Worm (Caenorhabditis elegans): Measurements from ENCODE around the gene C33A12.3.

The C33A12.3 gene

DNA sequence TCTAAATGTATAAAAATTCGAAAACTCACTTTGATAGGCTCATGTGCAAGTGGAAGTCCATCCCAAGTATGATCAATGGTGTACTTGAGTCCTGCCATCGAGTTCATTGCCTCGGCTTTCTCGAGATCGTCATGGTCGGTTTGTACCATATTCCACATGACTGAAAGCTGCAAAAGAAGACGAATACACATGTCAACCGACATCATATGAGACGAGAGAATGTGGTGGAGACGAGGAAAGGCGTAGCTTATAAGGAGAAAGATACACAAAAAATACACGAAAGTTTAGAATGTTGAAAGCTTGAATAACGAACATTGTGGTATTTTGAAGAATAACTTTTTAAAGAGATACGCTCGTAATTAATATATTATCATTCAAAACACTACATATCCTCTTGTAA, at the start of gene C33A12.3:
TSS of gene C33A12.3 (minus strand) at position 167 of the 400 bp plus-strand sequence.
- TF ChIP-seq ama-1 (optimal IDR thresholded peaks at IDR 0.05) = no peak
- no peak for TF ChIP-seq pha-2 (tag; optimal IDR thresholded peaks at IDR 0.05)
- TF ChIP-seq ceh-45 (GFP tag; IDR thresholded peaks at IDR 0.05) = no peak
- no peak for TF ChIP-seq sdc-2 (tag; optimal IDR thresholded peaks at IDR 0.05)
- no peak for TF ChIP-seq unc-86 (tag; optimal IDR thresholded peaks at IDR 0.05)
- TF ChIP-seq rnt-1 (tag; optimal IDR thresholded peaks at IDR 0.05) = no peak
- TF ChIP-seq lin-11 (tag; optimal IDR thresholded peaks at IDR 0.05) = no peak
- TF ChIP-seq elt-4 (tag; optimal IDR thresholded peaks at IDR 0.05) = no peak
- no peak for TF ChIP-seq ahr-1 (tag; optimal IDR thresholded peaks at IDR 0.05)
- TF ChIP-seq ceh-2 (tag; optimal IDR thresholded peaks at IDR 0.05) = no peak
- no peak for TF ChIP-seq C08G9.2 (tag; optimal IDR thresholded peaks at IDR 0.05)
- TF ChIP-seq unc-3 (GFP tag; conservative IDR thresholded peaks at IDR 0.05) = no peak
- TF ChIP-seq unc-3 (tag; optimal IDR thresholded peaks at IDR 0.05) = no peak
- no peak for TF ChIP-seq ceh-9 (tag; optimal IDR thresholded peaks at IDR 0.05)
- TF ChIP-seq ceh-22 (tag; optimal IDR thresholded peaks at IDR 0.05) = no peak
- TF ChIP-seq ztf-16 (tag; optimal IDR thresholded peaks at IDR 0.05) = no peak
- no peak for TF ChIP-seq ceh-24 (tag; optimal IDR thresholded peaks at IDR 0.05)
- TF ChIP-seq nhr-11 (tag; optimal IDR thresholded peaks at IDR 0.05) = no peak
- no peak for TF ChIP-seq sox-4 (tag; optimal IDR thresholded peaks at IDR 0.05)
- no peak for TF ChIP-seq ceh-14 (tag; optimal IDR thresholded peaks at IDR 0.05)

DNA sequence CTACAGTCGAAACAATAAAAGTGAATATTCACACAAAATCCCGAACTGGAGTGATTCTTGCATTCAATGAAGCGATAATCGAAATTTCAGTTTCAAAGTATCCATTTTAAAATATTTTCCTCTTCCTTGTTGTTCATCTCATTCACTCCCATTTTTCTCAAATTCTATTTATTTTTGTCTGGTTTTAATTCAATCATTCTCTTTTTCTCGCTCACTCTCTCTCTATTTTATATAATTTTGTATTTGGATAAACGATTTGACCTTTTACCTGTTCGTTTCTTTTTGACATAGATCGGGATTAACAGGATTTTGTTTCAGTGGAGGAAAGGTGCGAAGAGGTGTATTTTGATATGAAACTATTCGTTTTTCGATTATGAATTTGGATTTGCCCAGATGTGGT, 33.2 kb upstream of the C33A12.3 start, which contains the start of gene T05A1.5:
TSS of gene T05A1.5 (plus strand) at position 301 of the 400 bp plus-strand sequence.
- TF ChIP-seq hlh-13 (GFP tag; optimal IDR thresholded peaks at IDR 0.05) = no peak
- no peak for TF ChIP-seq sox-2 (GFP tag; IDR thresholded peaks at IDR 0.05)
- no peak for TF ChIP-seq ama-1 (optimal IDR thresholded peaks at IDR 0.05)
- no peak for TF ChIP-seq ceh-48 (tag; optimal IDR thresholded peaks at IDR 0.05)
- no peak for TF ChIP-seq ceh-22 (tag; optimal IDR thresholded peaks at IDR 0.05)
- TF ChIP-seq ceh-9 (tag; optimal IDR thresholded peaks at IDR 0.05) = no peak
- no peak for TF ChIP-seq F13H6.1 (tag; optimal IDR thresholded peaks at IDR 0.05)
- TF ChIP-seq ceh-24 (tag; optimal IDR thresholded peaks at IDR 0.05) = no peak
- TF ChIP-seq che-1 (tag; optimal IDR thresholded peaks at IDR 0.05) = no peak
- TF ChIP-seq unc-3 (GFP tag; conservative IDR thresholded peaks at IDR 0.05) = no peak
- no peak for TF ChIP-seq unc-3 (tag; optimal IDR thresholded peaks at IDR 0.05)

DNA sequence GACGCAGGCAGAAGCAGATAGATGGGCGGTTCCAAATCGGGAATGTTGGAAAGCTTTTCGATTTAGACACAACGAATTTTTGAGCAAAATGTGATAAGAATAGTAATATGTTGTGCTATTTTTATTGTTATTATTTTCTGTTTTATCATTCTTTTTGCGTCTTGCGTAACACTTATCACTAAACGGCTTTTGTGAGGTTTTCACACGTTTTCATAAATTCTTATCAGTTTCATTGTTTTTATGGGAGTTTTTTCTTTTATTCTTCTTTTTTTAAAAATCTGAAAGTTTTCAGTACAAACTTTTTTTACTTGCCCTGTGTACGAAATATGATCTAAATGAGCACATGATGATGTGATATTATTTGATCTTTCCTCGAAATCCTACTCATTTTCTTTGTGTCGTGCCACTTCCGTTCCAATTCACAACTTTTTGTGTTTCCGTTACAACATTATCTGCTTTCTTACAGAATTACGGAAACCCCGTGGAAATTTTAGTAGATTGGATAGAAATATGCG, 27.6 kb upstream of the C33A12.3 start, which contains the start of gene fbl-1:
TSS of gene fbl-1 (plus strand) at position 465 of the 515 bp plus-strand sequence.
- TF ChIP-seq ahr-1 (tag; optimal IDR thresholded peaks at IDR 0.05) = no peak

DNA sequence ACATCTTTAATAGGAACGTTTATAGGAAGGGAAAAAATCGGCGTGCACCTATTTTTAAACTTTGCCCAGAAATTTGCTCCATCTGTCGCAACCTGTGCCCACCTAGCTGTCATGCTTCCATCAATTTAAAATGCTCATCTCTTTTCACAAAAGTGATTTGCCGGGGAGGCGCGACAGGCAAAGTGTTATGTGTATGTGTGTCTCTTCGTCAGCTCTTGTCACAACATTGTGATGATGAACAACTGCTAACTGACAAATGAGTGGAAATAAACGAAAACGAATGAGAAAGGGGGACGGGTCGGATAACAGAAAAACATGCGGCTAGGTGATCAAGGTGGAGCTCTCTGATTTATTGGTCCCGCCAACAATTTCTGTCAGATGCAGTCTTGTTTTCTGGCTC, 25.4 kb upstream of the C33A12.3 start:
- no peak for TF ChIP-seq fkh-6 (tag; optimal IDR thresholded peaks at IDR 0.05)
- TF ChIP-seq rnt-1 (tag; optimal IDR thresholded peaks at IDR 0.05) = peak; percentile 28
- TF ChIP-seq unc-55 (GFP tag; optimal IDR thresholded peaks at IDR 0.05) = peak; percentile 96
- peak; percentile 66 for TF ChIP-seq ceh-18 (tag; optimal IDR thresholded peaks at IDR 0.05)
- TF ChIP-seq tbx-7 (tag; optimal IDR thresholded peaks at IDR 0.05) = no peak

DNA sequence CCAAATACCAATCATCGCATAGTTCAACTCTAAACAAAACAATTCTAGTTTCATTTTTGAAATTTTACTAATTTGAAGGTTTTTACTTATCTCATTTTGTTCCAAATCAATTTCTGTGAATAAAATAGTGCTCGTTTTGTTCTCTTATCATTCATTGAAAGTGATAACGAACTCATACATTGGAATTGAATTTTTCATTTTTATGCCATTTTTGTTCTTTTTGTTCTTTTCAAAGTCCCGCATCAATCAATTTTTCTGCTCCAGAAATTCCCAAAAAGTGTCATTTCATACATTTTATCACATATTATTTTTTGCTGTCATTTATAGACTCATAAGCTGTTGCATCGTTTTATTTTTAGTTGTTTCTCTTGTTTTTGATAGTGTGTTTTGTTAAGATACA, 24.7 kb upstream of the C33A12.3 start:
- TF ChIP-seq elt-2 (tag; optimal IDR thresholded peaks at IDR 0.05) (peak; percentile 2), tbx-2 (tag; optimal IDR thresholded peaks at IDR 0.05) (no peak)

DNA sequence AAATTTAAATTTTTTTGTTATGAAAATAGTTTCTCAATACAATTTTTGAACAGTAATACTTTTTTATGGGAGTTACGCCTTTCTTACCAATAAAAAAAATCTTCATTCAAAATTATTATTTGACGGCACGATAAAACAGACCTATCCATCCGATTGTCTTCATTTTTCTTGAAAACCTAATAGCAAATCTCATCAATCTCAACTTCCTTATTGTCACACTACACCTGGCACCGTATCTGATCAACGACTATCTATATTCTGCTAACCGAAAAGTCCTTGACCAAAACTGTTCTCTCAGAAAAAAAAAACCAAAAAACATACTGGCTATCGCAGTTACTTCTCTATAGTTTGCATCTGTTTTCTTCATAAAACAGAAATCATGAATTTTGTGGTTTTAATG, 23.3 kb upstream of the C33A12.3 start:
- no peak for TF ChIP-seq sox-2 (GFP tag; IDR thresholded peaks at IDR 0.05)
- TF ChIP-seq hlh-8 (tag; optimal IDR thresholded peaks at IDR 0.05) = no peak
- TF ChIP-seq ceh-6 (GFP tag; optimal IDR thresholded peaks at IDR 0.05) = no peak
- TF ChIP-seq lin-11 (tag; optimal IDR thresholded peaks at IDR 0.05) = no peak

Data from whole organism, late embryonic.